Fruit fly (Drosophila melanogaster) whole organism, embryonic: Measurements from ENCODE around the gene CG42397.

Experiments used
- CG11456 ChIP-seq: fragments of 200-800 bp; sonication (Bioruptor generic); IDR thresholded peaks from 3 replicates; pipeline ENCODE4 v1.3.6; 2022; ENCODE audit warnings: missing biosample characterization, missing genetic modification characterization
- CG13894 ChIP-seq: fragments of 200-800 bp; sonication (Bioruptor generic); optimal IDR thresholded peaks from 3 replicates; lab custom pipeline; 2018; ENCODE audit warnings: missing biosample characterization, mild to moderate bottlenecking, missing genetic modification characterization, moderate library complexity
- CG30403 ChIP-seq: fragments of 200-800 bp; sonication (Bioruptor generic); optimal IDR thresholded peaks from 3 replicates; lab custom pipeline; 2016; ENCODE audit warnings: missing biosample characterization, missing genetic modification characterization
- CG6854 ChIP-seq: fragments of 200-800 bp; sonication (Bioruptor generic); optimal IDR thresholded peaks from 3 replicates; lab custom pipeline; 2017; ENCODE audit warnings: missing biosample characterization, mild to moderate bottlenecking, missing genetic modification characterization
- Dek ChIP-seq: fragments of 200-800 bp; sonication (Bioruptor generic); optimal IDR thresholded peaks from 3 replicates; lab custom pipeline; 2019; ENCODE audit warnings: missing biosample characterization, mild to moderate bottlenecking, missing genetic modification characterization, moderate library complexity
- Opbp ChIP-seq: fragments of 200-800 bp; sonication (Bioruptor generic); IDR thresholded peaks from 3 replicates; pipeline ENCODE4 v1.3.6; 2022; ENCODE audit warnings: missing biosample characterization, missing genetic modification characterization; ENCODE audit not compliant: partially characterized antibody
- bab2 ChIP-seq: fragments of 200-800 bp; sonication (Bioruptor generic); optimal IDR thresholded peaks from 2 replicates; lab custom pipeline; 2016; ENCODE audit warnings: missing biosample characterization, missing genetic modification characterization
- bigmax ChIP-seq: fragments of 200-800 bp; sonication (Bioruptor generic); optimal IDR thresholded peaks from 2 replicates; lab custom pipeline; 2018; ENCODE audit warnings: missing biosample characterization, mild to moderate bottlenecking, missing genetic modification characterization
- mam ChIP-seq: fragments of 200-800 bp; sonication (Bioruptor generic); optimal IDR thresholded peaks from 3 replicates; lab custom pipeline; 2016; ENCODE audit warnings: missing biosample characterization, missing genetic modification characterization
- seq ChIP-seq: fragments of 200-800 bp; sonication (Bioruptor generic); IDR thresholded peaks from 2 replicates; pipeline ENCODE4 v1.3.6; 2022; ENCODE audit warnings: missing biosample characterization, missing genetic modification characterization
- usp ChIP-seq: fragments of >200 bp; optimal IDR thresholded peaks from 2 replicates; lab custom pipeline; 2017; ENCODE audit warnings: missing biosample characterization, missing genetic modification characterization

DNA sequence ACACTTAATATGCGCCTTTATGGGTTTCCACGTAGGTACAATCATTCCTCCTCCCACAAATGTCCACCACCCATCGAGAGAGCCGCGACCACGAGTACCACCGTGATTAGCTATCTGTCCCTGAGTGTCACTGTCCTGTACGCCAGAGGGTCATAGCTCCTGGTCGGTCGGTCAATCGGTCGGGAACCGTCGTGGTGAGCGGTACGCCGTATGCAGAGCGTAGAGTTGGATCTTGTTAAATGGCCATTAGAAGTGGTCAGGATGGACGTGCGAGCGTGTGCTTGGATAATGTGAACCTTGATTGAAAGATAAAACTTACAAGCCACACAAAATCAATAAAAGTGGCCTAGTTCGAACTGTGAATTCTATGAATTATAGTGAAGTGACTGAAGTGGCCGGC, 11.0 kb upstream of the CG42397 start, which contains the start of gene CG6938:
- no peak for TF ChIP-seq Opbp (GFP tag; lab: Robert Waterston, UW)
- TF ChIP-seq seq (GFP tag; lab: Robert Waterston, UW): no peak
- TF ChIP-seq usp (GFP tag; lab: Kevin White, UChicago): no peak
- TF ChIP-seq mam (GFP tag; lab: Kevin White, UChicago): no peak
- no peak for TF ChIP-seq bigmax (GFP tag; lab: Kevin White, UChicago)
- TF ChIP-seq CG6854 (GFP tag; lab: Kevin White, UChicago): no peak
- no peak for TF ChIP-seq bab2 (GFP tag; lab: Kevin White, UChicago)
- no peak for TF ChIP-seq Dek (tag; lab: Kevin White, UChicago)
- no peak for TF ChIP-seq CG11456 (GFP tag; lab: Robert Waterston, UW)
- TF ChIP-seq CG30403: no peak
- no peak for TF ChIP-seq CG13894 (tag; lab: Kevin White, UChicago)
